Fruit fly (Drosophila melanogaster) whole organism, embryonic: Measurements from ENCODE around the gene Hrs.

Experiments
- ATbp ChIP-seq: fragments of 200-800 bp; sonication (Bioruptor generic); optimal IDR thresholded peaks from 2 replicates; lab custom pipeline; 2017; ENCODE audit warnings: missing biosample characterization, mild to moderate bottlenecking, missing genetic modification characterization, missing genetic modification reagents
- Atf-2 ChIP-seq: fragments of 200-800 bp; sonication (Bioruptor generic); optimal IDR thresholded peaks from 2 replicates; lab custom pipeline; 2016; ENCODE audit warnings: missing biosample characterization, missing genetic modification characterization
- Awh ChIP-seq: fragments of 200-800 bp; sonication (Bioruptor generic); IDR thresholded peaks from 2 replicates; pipeline ENCODE4, ENCODE4 v1.3.6; 2022; ENCODE audit warnings: missing biosample characterization, missing genetic modification characterization
- BEAF-32 ChIP-seq: fragments of 200-800 bp; sonication (Bioruptor generic); optimal IDR thresholded peaks from 3 replicates; lab custom pipeline; 2017; ENCODE audit warnings: missing biosample characterization, missing genetic modification characterization, mild to moderate bottlenecking, moderate library complexity, missing genetic modification reagents
- CG10267 ChIP-seq: fragments of 200-800 bp; sonication (Bioruptor generic); optimal IDR thresholded peaks from 2 replicates; lab custom pipeline; 2018; ENCODE audit warnings: missing biosample characterization, mild to moderate bottlenecking, missing genetic modification characterization, moderate library complexity
- CG10321 ChIP-seq: fragments of 200-800 bp; sonication (Bioruptor generic); IDR thresholded peaks from 2 replicates; pipeline ENCODE4 v1.3.6; 2022; ENCODE audit warnings: missing biosample characterization, missing genetic modification characterization
- CG10462 ChIP-seq: fragments of 200-800 bp; sonication (Bioruptor generic); optimal IDR thresholded peaks from 2 replicates; lab custom pipeline; 2016; ENCODE audit warnings: missing biosample characterization, missing genetic modification characterization
- CG11696 ChIP-seq: fragments of 200-800 bp; sonication (Bioruptor generic); IDR thresholded peaks from 2 replicates; pipeline ENCODE4 v1.3.6; 2022; ENCODE audit warnings: missing biosample characterization, missing genetic modification characterization
- CG13894 ChIP-seq: fragments of 200-800 bp; sonication (Bioruptor generic); optimal IDR thresholded peaks from 3 replicates; lab custom pipeline; 2018; ENCODE audit warnings: missing biosample characterization, mild to moderate bottlenecking, missing genetic modification characterization, moderate library complexity
- CG14014 ChIP-seq: fragments of 200-800 bp; sonication (Bioruptor generic); IDR thresholded peaks from 2 replicates; pipeline ENCODE4 v1.3.6; 2022; ENCODE audit warnings: missing biosample characterization, missing genetic modification characterization
- CG14965 ChIP-seq: fragments of 200-800 bp; sonication (Bioruptor generic); optimal IDR thresholded peaks from 2 replicates; lab custom pipeline; 2016; ENCODE audit warnings: missing biosample characterization, missing genetic modification characterization, borderline replicate concordance
- CG15011 ChIP-seq: fragments of 200-800 bp; sonication (Bioruptor generic); optimal IDR thresholded peaks from 3 replicates; lab custom pipeline; 2018; ENCODE audit warnings: missing biosample characterization, mild to moderate bottlenecking, missing genetic modification characterization
- CG15601 ChIP-seq: fragments of 200-800 bp; sonication (Bioruptor generic); optimal IDR thresholded peaks from 3 replicates; lab custom pipeline; 2019; ENCODE audit warnings: missing biosample characterization, mild to moderate bottlenecking, missing genetic modification characterization, moderate library complexity
- CG2678 ChIP-seq: fragments of 200-800 bp; sonication (Bioruptor generic); optimal IDR thresholded peaks from 3 replicates; lab custom pipeline; 2019; ENCODE audit warnings: missing biosample characterization, mild to moderate bottlenecking, missing genetic modification characterization, moderate library complexity
- CG2712 ChIP-seq: fragments of 200-800 bp; optimal IDR thresholded peaks from 3 replicates; lab custom pipeline; 2019; ENCODE audit warnings: missing biosample characterization, mild to moderate bottlenecking, missing genetic modification characterization, moderate library complexity
- CG30403 ChIP-seq: fragments of 200-800 bp; sonication (Bioruptor generic); optimal IDR thresholded peaks from 3 replicates; lab custom pipeline; 2016; ENCODE audit warnings: missing biosample characterization, missing genetic modification characterization
- CG31441 ChIP-seq: fragments of 200-800 bp; sonication (Bioruptor generic); IDR thresholded peaks from 2 replicates; pipeline ENCODE4 v1.3.6; 2022; ENCODE audit warnings: missing biosample characterization, missing genetic modification characterization
- CG32767 ChIP-seq: fragments of 200-800 bp; sonication (Bioruptor generic); IDR thresholded peaks from 2 replicates; pipeline ENCODE4 v1.3.6; 2022; ENCODE audit warnings: missing biosample characterization, missing genetic modification characterization
- CG32772 ChIP-seq: fragments of 200-800 bp; sonication (Bioruptor generic); IDR thresholded peaks from 2 replicates; pipeline ENCODE4 v1.3.6; 2022; ENCODE audit warnings: missing biosample characterization, missing genetic modification characterization
- CG3995 ChIP-seq: fragments of 200-800 bp; sonication (Bioruptor generic); optimal IDR thresholded peaks from 3 replicates; lab custom pipeline; 2016; ENCODE audit warnings: missing biosample characterization, missing genetic modification characterization
- CG6254 ChIP-seq: fragments of 200-800 bp; sonication (Bioruptor generic); optimal IDR thresholded peaks from 3 replicates; lab custom pipeline; 2017; ENCODE audit warnings: mild to moderate bottlenecking, missing biosample characterization, missing genetic modification reagents, missing genetic modification characterization
- CG6765 ChIP-seq: fragments of 200-800 bp; sonication (Bioruptor generic); optimal IDR thresholded peaks from 3 replicates; lab custom pipeline; 2017; ENCODE audit warnings: missing biosample characterization, mild to moderate bottlenecking, missing genetic modification characterization
- CG6854 ChIP-seq: fragments of 200-800 bp; sonication (Bioruptor generic); optimal IDR thresholded peaks from 3 replicates; lab custom pipeline; 2017; ENCODE audit warnings: missing biosample characterization, mild to moderate bottlenecking, missing genetic modification characterization
- CG7372 ChIP-seq: fragments of 200-800 bp; sonication (Bioruptor generic); IDR thresholded peaks from 2 replicates; pipeline ENCODE4 v1.3.6; 2022; ENCODE audit warnings: missing biosample characterization, missing genetic modification characterization
- CG8388 ChIP-seq: fragments of 200-800 bp; sonication (Bioruptor generic); optimal IDR thresholded peaks from 2 replicates; lab custom pipeline; 2019; ENCODE audit warnings: missing biosample characterization, mild to moderate bottlenecking, missing genetic modification characterization, moderate library complexity
- CG9215 ChIP-seq: fragments of 200-800 bp; sonication (Bioruptor generic); IDR thresholded peaks from 2 replicates; pipeline ENCODE4 v1.3.6; 2022; ENCODE audit warnings: missing biosample characterization, missing genetic modification characterization
- CG9817 ChIP-seq: fragments of 200-800 bp; sonication (Bioruptor generic); optimal IDR thresholded peaks from 2 replicates; lab custom pipeline; 2018; ENCODE audit warnings: missing biosample characterization, mild to moderate bottlenecking, missing genetic modification characterization, moderate library complexity
- CTCF ChIP-seq: fragments of 200-800 bp; sonication (Bioruptor generic); optimal IDR thresholded peaks from 2 replicates; lab custom pipeline; 2017; ENCODE audit warnings: missing biosample characterization, mild to moderate bottlenecking, missing genetic modification characterization, moderate library complexity
- Dp ChIP-seq: fragments of 200-800 bp; sonication (Bioruptor generic); optimal IDR thresholded peaks from 2 replicates; lab custom pipeline; 2018; ENCODE audit warnings: missing biosample characterization, mild to moderate bottlenecking, missing genetic modification characterization, moderate library complexity
- Fer1 ChIP-seq: fragments of 200-800 bp; sonication (Bioruptor generic); optimal IDR thresholded peaks from 2 replicates; lab custom pipeline; 2017; ENCODE audit warnings: missing biosample characterization, mild to moderate bottlenecking, missing genetic modification characterization
- HLH54F ChIP-seq: fragments of 200-800 bp; sonication (Bioruptor generic); optimal IDR thresholded peaks from 3 replicates; lab custom pipeline; 2016; ENCODE audit warnings: missing biosample characterization, missing genetic modification characterization
- Hr51 ChIP-seq, 2 experiments: fragments of 200-800 bp; sonication (Bioruptor generic); optimal IDR thresholded peaks; 2 replicates in 1 of 2; 3 replicates in 1 of 2; lab custom pipeline; 2016 to 2018; ENCODE audit warnings: missing biosample characterization in 2 of 2, missing genetic modification characterization in 2 of 2, mild to moderate bottlenecking in 1 of 2, moderate library complexity in 1 of 2
- MESR4 ChIP-seq: fragments of 200-800 bp; sonication (Bioruptor generic); optimal IDR thresholded peaks from 2 replicates; lab custom pipeline; 2018; ENCODE audit warnings: missing biosample characterization, mild to moderate bottlenecking, missing genetic modification characterization, moderate library complexity
- Max ChIP-seq: fragments of 200-800 bp; sonication (Bioruptor generic); optimal IDR thresholded peaks from 2 replicates; lab custom pipeline; 2016; ENCODE audit warnings: missing biosample characterization, mild to moderate bottlenecking, missing genetic modification characterization
- Sin3A ChIP-seq: fragments of >200 bp; optimal IDR thresholded peaks from 2 replicates; lab custom pipeline; 2018
- Spps ChIP-seq: fragments of 200-800 bp; sonication (Bioruptor generic); optimal IDR thresholded peaks from 2 replicates; lab custom pipeline; 2018; ENCODE audit warnings: missing biosample characterization, mild to moderate bottlenecking, missing genetic modification characterization
- ara ChIP-seq: fragments of 200-800 bp; sonication (Bioruptor generic); IDR thresholded peaks from 2 replicates; pipeline ENCODE4 v1.3.6; 2022; ENCODE audit warnings: missing biosample characterization, missing genetic modification characterization
- bowl ChIP-seq: fragments of 200-800 bp; sonication (Bioruptor generic); IDR thresholded peaks from 2 replicates; pipeline ENCODE4 v1.3.6; 2022; ENCODE audit warnings: missing biosample characterization, missing genetic modification characterization
- btn ChIP-seq: fragments of 200-800 bp; sonication (Bioruptor generic); optimal IDR thresholded peaks from 2 replicates; lab custom pipeline; 2016; ENCODE audit warnings: missing biosample characterization, missing genetic modification characterization
- ham ChIP-seq: fragments of 200-800 bp; sonication (Bioruptor generic); IDR thresholded peaks from 2 replicates; pipeline ENCODE4 v1.3.6; 2022; ENCODE audit warnings: missing biosample characterization, missing genetic modification characterization
- her ChIP-seq: fragments of 200-800 bp; sonication (Bioruptor generic); optimal IDR thresholded peaks from 2 replicates; lab custom pipeline; 2016; ENCODE audit warnings: missing biosample characterization, missing genetic modification characterization
- ken ChIP-seq: fragments of 200-800 bp; sonication (Bioruptor generic); IDR thresholded peaks from 3 replicates; pipeline ENCODE4 v1.3.6; 2022; ENCODE audit warnings: missing biosample characterization, missing genetic modification characterization
- lbe ChIP-seq: fragments of 200-800 bp; sonication (Bioruptor generic); optimal IDR thresholded peaks from 2 replicates; lab custom pipeline; 2016; ENCODE audit warnings: missing biosample characterization, mild to moderate bottlenecking, missing genetic modification characterization
- onecut ChIP-seq: fragments of 200-800 bp; sonication (Bioruptor generic); IDR thresholded peaks from 2 replicates; pipeline ENCODE4 v1.3.6; 2022; ENCODE audit warnings: missing biosample characterization, missing genetic modification characterization
- otp ChIP-seq: fragments of 200-800 bp; sonication (Bioruptor generic); IDR thresholded peaks from 3 replicates; pipeline ENCODE4, ENCODE4 v1.3.6; 2022; ENCODE audit warnings: missing biosample characterization, missing genetic modification characterization
- sd ChIP-seq: fragments of 200-800 bp; sonication (Bioruptor generic); optimal IDR thresholded peaks from 3 replicates; lab custom pipeline; 2018; ENCODE audit warnings: missing biosample characterization, mild to moderate bottlenecking, missing genetic modification characterization, moderate library complexity
- sima ChIP-seq: fragments of 200-800 bp; sonication (Bioruptor generic); optimal IDR thresholded peaks from 2 replicates; lab custom pipeline; 2016; ENCODE audit warnings: missing biosample characterization, missing genetic modification characterization
- sug ChIP-seq: fragments of 200-800 bp; optimal IDR thresholded peaks from 2 replicates; lab custom pipeline; 2019; ENCODE audit warnings: missing biosample characterization, mild to moderate bottlenecking, missing genetic modification characterization, moderate library complexity
- tna ChIP-seq: fragments of 200-800 bp; sonication (Bioruptor generic); IDR thresholded peaks from 2 replicates; pipeline ENCODE4 v1.3.6; 2022; ENCODE audit warnings: missing biosample characterization, missing genetic modification characterization; ENCODE audit not compliant: partially characterized antibody
- trh ChIP-seq: fragments of 200-800 bp; sonication (Bioruptor generic); optimal IDR thresholded peaks from 2 replicates; lab custom pipeline; 2016; ENCODE audit warnings: missing biosample characterization, missing genetic modification characterization

Hrs gene

DNA sequence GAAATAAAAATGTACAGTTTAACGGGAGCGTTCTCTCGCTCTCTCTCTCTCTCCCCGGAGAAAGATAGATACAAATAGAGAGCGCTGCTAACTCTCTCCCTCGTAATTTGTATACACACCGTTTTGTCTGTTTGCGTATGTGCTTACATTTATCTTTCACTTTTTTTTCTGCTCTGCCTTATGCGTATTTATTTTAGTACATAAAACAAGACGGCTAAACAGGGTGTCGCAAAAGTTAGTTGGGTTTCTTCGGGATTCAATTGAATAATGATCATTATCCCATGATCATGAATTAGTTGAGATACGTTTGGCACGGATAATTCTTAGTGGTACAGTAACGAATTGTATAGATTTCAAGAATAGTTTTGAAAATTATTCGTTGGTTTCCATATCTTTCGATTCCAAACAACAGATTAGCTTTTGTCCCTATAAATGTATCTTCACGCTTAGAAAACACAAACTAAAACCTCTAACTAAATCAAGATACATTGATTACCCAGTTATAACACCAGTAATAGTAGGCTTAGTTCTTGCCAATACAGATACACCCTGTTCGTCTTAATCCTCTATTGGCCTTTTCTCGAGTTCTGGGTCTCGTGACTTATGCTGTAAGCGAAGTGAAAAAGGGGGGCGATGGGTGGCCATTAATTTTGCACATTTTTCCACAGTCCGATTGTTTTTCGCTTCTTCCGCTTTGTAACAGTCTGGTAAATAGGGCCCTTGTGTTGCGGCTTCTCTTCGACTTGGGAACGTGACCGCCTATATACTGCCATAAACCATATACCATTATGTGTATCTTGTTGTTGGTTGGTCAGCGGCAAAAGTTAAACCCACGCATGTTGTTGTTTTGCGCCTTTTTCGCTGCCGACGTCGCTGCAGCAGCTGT lies 14.9 kb downstream of the Hrs start (continued):
- no peak for TF ChIP-seq lbe (GFP tag; lab: Kevin White, UChicago)
- peak; percentile 63 for TF ChIP-seq Spps
- TF ChIP-seq sug (tag; lab: Kevin White, UChicago): peak; percentile 65
- peak; percentile 49 for TF ChIP-seq Max
- no peak for TF ChIP-seq CG7372 (GFP tag; lab: Robert Waterston, UW)
- TF ChIP-seq BEAF-32 (GFP tag; lab: Kevin White, UChicago): no peak
- peak; percentile 79 for TF ChIP-seq CG9817 (tag; lab: Kevin White, UChicago)
- peak; percentile 94 for TF ChIP-seq CG2678 (tag; lab: Kevin White, UChicago)
- no peak for TF ChIP-seq tna (GFP tag; lab: Robert Waterston, UW)
- peak; percentile 7 for TF ChIP-seq sd (tag; lab: Kevin White, UChicago)
- TF ChIP-seq CG6854 (GFP tag; lab: Kevin White, UChicago): peak; percentile 72
- no peak for TF ChIP-seq ham (GFP tag; lab: Robert Waterston, UW)
- no peak for TF ChIP-seq bowl (GFP tag; lab: Robert Waterston, UW)
- peak; percentile 61; the same call in 1 of the 2 replicates for TF ChIP-seq onecut (GFP tag; lab: Robert Waterston, UW)
- peak; percentile 91 for TF ChIP-seq CG15601 (tag; lab: Kevin White, UChicago)
- no peak for TF ChIP-seq CG14014 (GFP tag; lab: Robert Waterston, UW)
- TF ChIP-seq CG9215 (GFP tag; lab: Robert Waterston, UW): no peak
- TF ChIP-seq CG32767 (GFP tag; lab: Robert Waterston, UW): no peak
- TF ChIP-seq otp (GFP tag; lab: Robert Waterston, UW): no peak
- peak; percentile 86 for TF ChIP-seq Fer1 (GFP tag; lab: Kevin White, UChicago)
- peak; percentile 86 for TF ChIP-seq CG30403 (GFP tag; lab: Kevin White, UChicago)
- TF ChIP-seq CG31441: no peak
- TF ChIP-seq CG8388 (GFP tag; lab: Kevin White, UChicago): peak; percentile 73
- TF ChIP-seq MESR4: no peak
- peak; percentile 90 for TF ChIP-seq CG6765 (GFP tag; lab: Kevin White, UChicago)
- TF ChIP-seq CG3995: peak; percentile 42
- TF ChIP-seq HLH54F: peak; percentile 76
- no peak for TF ChIP-seq Awh (GFP tag; lab: Robert Waterston, UW)
- TF ChIP-seq trh (GFP tag; lab: Kevin White, UChicago): peak; percentile 32
- no peak for TF ChIP-seq CG11696 (GFP tag; lab: Robert Waterston, UW)
- peak; percentile 66 for TF ChIP-seq Atf-2 (GFP tag; lab: Kevin White, UChicago)
- TF ChIP-seq Hr51 (GFP tag; optimal IDR thresholded peaks at IDR 0.05; lab: Kevin White, UChicago): peak; percentile 5 to 90
- TF ChIP-seq CG15011 (GFP tag; lab: Kevin White, UChicago): peak; percentile 83
- TF ChIP-seq CG13894 (tag; lab: Kevin White, UChicago): peak; percentile 82
- TF ChIP-seq CG2712 (tag; lab: Kevin White, UChicago): peak; percentile 85
- TF ChIP-seq ken (GFP tag; lab: Robert Waterston, UW): no peak
- peak; percentile 59 for TF ChIP-seq CG14965 (GFP tag; lab: Kevin White, UChicago)
- peak; percentile 35 for TF ChIP-seq btn
- peak; percentile 89 for TF ChIP-seq CG6254
- TF ChIP-seq sima (GFP tag; lab: Kevin White, UChicago): peak; percentile 75
- TF ChIP-seq CG32772: no peak
- TF ChIP-seq ATbp: peak; percentile 91
- peak; percentile 59 for TF ChIP-seq CG10462 (GFP tag; lab: Kevin White, UChicago)
- peak; percentile 71 for TF ChIP-seq CG10267
- no peak for TF ChIP-seq Dp
- TF ChIP-seq ara (GFP tag; lab: Robert Waterston, UW): no peak
- peak; percentile 41 for TF ChIP-seq CTCF (GFP tag; lab: Kevin White, UChicago)
- no peak for TF ChIP-seq Sin3A (lab: Kevin White, UChicago)
- TF ChIP-seq CG10321 (GFP tag; lab: Robert Waterston, UW): no peak
- TF ChIP-seq her (GFP tag; lab: Kevin White, UChicago): peak; percentile 74
